Fruit fly (Drosophila melanogaster): ENCODE results near the gene CG32188.

Gene CG32188

dm6 chr3L:17820093-17820492, 13.3 kb downstream of the CG32188 start, which contains the start of gene Ir75b:
Gene Ir75b (minus strand): TSS chr3L:17820193.
- no peak for TF ChIP-seq CG7045 (GFP tag; optimal IDR thresholded peaks at IDR 0.05)
- no peak for TF ChIP-seq bab1 (GFP tag; optimal IDR thresholded peaks at IDR 0.05)
- no peak for TF ChIP-seq CG7101 (tag; optimal IDR thresholded peaks at IDR 0.05)

dm6 chr3L:17817821-17818220, 15.6 kb downstream of the CG32188 start, which contains the start of gene Ir75a:
Gene Ir75a (minus strand): TSS chr3L:17817921.
- TF ChIP-seq kay (GFP tag; ENCODE audit: borderline replicate concordance), result no peak
- TF ChIP-seq CG1620 (GFP tag; optimal IDR thresholded peaks at IDR 0.05), result no peak
- no peak for TF ChIP-seq pad (GFP tag; optimal IDR thresholded peaks at IDR 0.05)
- no peak for TF ChIP-seq bab1 (GFP tag; optimal IDR thresholded peaks at IDR 0.05)
- TF ChIP-seq Crg-1 (GFP tag; optimal IDR thresholded peaks at IDR 0.05), result no peak
- TF ChIP-seq CG5204 (GFP tag; optimal IDR thresholded peaks at IDR 0.05), result no peak
- TF ChIP-seq tj (GFP tag; optimal IDR thresholded peaks at IDR 0.05), result no peak
- TF ChIP-seq ovo (GFP tag; optimal IDR thresholded peaks at IDR 0.05), result no peak
- no peak for TF ChIP-seq CG7045 (GFP tag; optimal IDR thresholded peaks at IDR 0.05)
- TF ChIP-seq CG12768 (GFP tag; optimal IDR thresholded peaks at IDR 0.05), result no peak
- no peak for TF ChIP-seq CG11617 (GFP tag; optimal IDR thresholded peaks at IDR 0.05)
- TF ChIP-seq cnc (optimal IDR thresholded peaks at IDR 0.05), result no peak
- TF ChIP-seq CG14711 (tag; optimal IDR thresholded peaks at IDR 0.05), result no peak
- TF ChIP-seq Hr96 (GFP tag; optimal IDR thresholded peaks at IDR 0.05), result no peak

- peak; percentile 82 for TF ChIP-seq cic (GFP tag; optimal IDR thresholded peaks at IDR 0.05)
- peak; percentile 72 for TF ChIP-seq CG7045 (GFP tag; optimal IDR thresholded peaks at IDR 0.05)
- TF ChIP-seq CG14711 (tag; optimal IDR thresholded peaks at IDR 0.05), result no peak
- peak; percentile 8 for TF ChIP-seq Mnt (GFP tag; optimal IDR thresholded peaks at IDR 0.05)
- TF ChIP-seq CG11617 (GFP tag; optimal IDR thresholded peaks at IDR 0.05), result peak; percentile 6
- TF ChIP-seq CG7101 (tag; optimal IDR thresholded peaks at IDR 0.05), result peak; percentile 32
- TF ChIP-seq CG1620 (GFP tag; optimal IDR thresholded peaks at IDR 0.05), result no peak
- peak; percentile 32 for TF ChIP-seq Hr96 (GFP tag; optimal IDR thresholded peaks at IDR 0.05)
- peak; percentile 6 for TF ChIP-seq kay (GFP tag; ENCODE audit: borderline replicate concordance)
- peak; percentile 48 for TF ChIP-seq CG5204 (GFP tag; optimal IDR thresholded peaks at IDR 0.05)
- TF ChIP-seq pad (GFP tag; optimal IDR thresholded peaks at IDR 0.05), result peak; percentile 41
- peak; percentile 21 for TF ChIP-seq tj (GFP tag; optimal IDR thresholded peaks at IDR 0.05)
- no peak for TF ChIP-seq bab1 (GFP tag; optimal IDR thresholded peaks at IDR 0.05)
- TF ChIP-seq Clk (GFP tag; optimal IDR thresholded peaks at IDR 0.05), result no peak
- peak; percentile 79 for TF ChIP-seq CG33017 (tag; optimal IDR thresholded peaks at IDR 0.05)
- TF ChIP-seq cnc (optimal IDR thresholded peaks at IDR 0.05), result no peak
- no peak for TF ChIP-seq ovo (GFP tag; optimal IDR thresholded peaks at IDR 0.05)
- TF ChIP-seq toe (GFP tag; optimal IDR thresholded peaks at IDR 0.05), result peak; percentile 37
- TF ChIP-seq Crg-1 (GFP tag; optimal IDR thresholded peaks at IDR 0.05), result no peak
- peak; percentile 74 for TF ChIP-seq CG12768 (GFP tag; optimal IDR thresholded peaks at IDR 0.05)
These were observed 19.4 kb downstream of the CG32188 start, which contains the start of gene Cln3 for dm6 chr3L:17814036-17814435. Gene Cln3 (minus strand): TSS chr3L:17814119.

dm6 chr3L:17808597-17809213, 24.7 kb downstream of the CG32188 start, which contains the start of gene CG32191:
Gene CG32191 (minus strand): TSS chr3L:17809146.
- TF ChIP-seq cic (GFP tag; optimal IDR thresholded peaks at IDR 0.05), result no peak
- TF ChIP-seq toe (GFP tag; optimal IDR thresholded peaks at IDR 0.05), result no peak
- TF ChIP-seq Crg-1 (GFP tag; optimal IDR thresholded peaks at IDR 0.05), result no peak
- no peak for TF ChIP-seq CG5204 (GFP tag; optimal IDR thresholded peaks at IDR 0.05)
- TF ChIP-seq kay (GFP tag; ENCODE audit: borderline replicate concordance), result no peak
- TF ChIP-seq CG1620 (GFP tag; optimal IDR thresholded peaks at IDR 0.05), result no peak
- no peak for TF ChIP-seq Hr96 (GFP tag; optimal IDR thresholded peaks at IDR 0.05)
- TF ChIP-seq ovo (GFP tag; optimal IDR thresholded peaks at IDR 0.05), result no peak
- TF ChIP-seq CG33017 (tag; optimal IDR thresholded peaks at IDR 0.05), result no peak
- no peak for TF ChIP-seq tj (GFP tag; optimal IDR thresholded peaks at IDR 0.05)
- no peak for TF ChIP-seq CG11617 (GFP tag; optimal IDR thresholded peaks at IDR 0.05)
- TF ChIP-seq CG7101 (tag; optimal IDR thresholded peaks at IDR 0.05), result no peak
- TF ChIP-seq CG7045 (GFP tag; optimal IDR thresholded peaks at IDR 0.05), result no peak
- no peak for TF ChIP-seq Clk (GFP tag; optimal IDR thresholded peaks at IDR 0.05)
- no peak for TF ChIP-seq CG14711 (tag; optimal IDR thresholded peaks at IDR 0.05)
- TF ChIP-seq CG12768 (GFP tag; optimal IDR thresholded peaks at IDR 0.05), result no peak
- TF ChIP-seq bab1 (GFP tag; optimal IDR thresholded peaks at IDR 0.05), result no peak
- no peak for TF ChIP-seq cnc (optimal IDR thresholded peaks at IDR 0.05)
- TF ChIP-seq pad (GFP tag; optimal IDR thresholded peaks at IDR 0.05), result no peak
- TF ChIP-seq Mnt (GFP tag; optimal IDR thresholded peaks at IDR 0.05), result no peak

dm6 chr3L:17806357-17807025, 26.9 kb downstream of the CG32188 start, which contains the start of gene CG32187:
Gene CG32187 (minus strand): TSS chr3L:17806365.
- TF ChIP-seq CG11617 (GFP tag; optimal IDR thresholded peaks at IDR 0.05) (no peak), toe (GFP tag; optimal IDR thresholded peaks at IDR 0.05) (no peak), CG5204 (GFP tag; optimal IDR thresholded peaks at IDR 0.05) (no peak), Mnt (GFP tag; optimal IDR thresholded peaks at IDR 0.05) (no peak), CG7045 (GFP tag; optimal IDR thresholded peaks at IDR 0.05) (no peak), CG1620 (GFP tag; optimal IDR thresholded peaks at IDR 0.05) (no peak), ovo (GFP tag; optimal IDR thresholded peaks at IDR 0.05) (no peak), cic (GFP tag; optimal IDR thresholded peaks at IDR 0.05) (no peak), kay (GFP tag; ENCODE audit: borderline replicate concordance) (no peak), cnc (optimal IDR thresholded peaks at IDR 0.05) (no peak)

- TF ChIP-seq bab1 (GFP tag; optimal IDR thresholded peaks at IDR 0.05) (no peak), ovo (GFP tag; optimal IDR thresholded peaks at IDR 0.05) (no peak), CG1620 (GFP tag; optimal IDR thresholded peaks at IDR 0.05) (no peak), Clk (GFP tag; optimal IDR thresholded peaks at IDR 0.05) (no peak), Mnt (GFP tag; optimal IDR thresholded peaks at IDR 0.05) (peak; percentile 98), CG7101 (tag; optimal IDR thresholded peaks at IDR 0.05) (peak; percentile 55), cic (GFP tag; optimal IDR thresholded peaks at IDR 0.05) (no peak), CG5204 (GFP tag; optimal IDR thresholded peaks at IDR 0.05) (peak; percentile 32), toe (GFP tag; optimal IDR thresholded peaks at IDR 0.05) (peak; percentile 40), kay (GFP tag; ENCODE audit: borderline replicate concordance) (no peak), CG14711 (tag; optimal IDR thresholded peaks at IDR 0.05) (no peak), Hr96 (GFP tag; optimal IDR thresholded peaks at IDR 0.05) (no peak), tj (GFP tag; optimal IDR thresholded peaks at IDR 0.05) (no peak), CG12768 (GFP tag; optimal IDR thresholded peaks at IDR 0.05) (no peak), CG11617 (GFP tag; optimal IDR thresholded peaks at IDR 0.05) (peak; percentile 20), CG33017 (tag; optimal IDR thresholded peaks at IDR 0.05) (no peak), pad (GFP tag; optimal IDR thresholded peaks at IDR 0.05) (no peak), Crg-1 (GFP tag; optimal IDR thresholded peaks at IDR 0.05) (no peak), CG7045 (GFP tag; optimal IDR thresholded peaks at IDR 0.05) (no peak), cnc (optimal IDR thresholded peaks at IDR 0.05) (no peak)
These were observed 28.9 kb downstream of the CG32188 start, which contains the start of gene ais for dm6 chr3L:17804511-17804910. Gene ais (minus strand): TSS chr3L:17804715.
